Fruit fly (Drosophila melanogaster) whole organism: ENCODE measurements around the gene aqz.

Experiments used
- CG8478 ChIP-seq: fragments of >200 bp; optimal IDR thresholded peaks from 2 replicates; lab custom pipeline; 2018; ENCODE audit warnings: inconsistent platforms
- Dll ChIP-seq: fragments of >200 bp; optimal IDR thresholded peaks from 2 replicates; lab custom pipeline; 2017
- EcR ChIP-seq, 2 experiments: fragments of >200 bp; optimal IDR thresholded peaks; 2 replicates each; lab custom pipeline; 2017; ENCODE audit warnings: missing biosample characterization in 2 of 2, missing genetic modification characterization in 2 of 2, missing genetic modification reagents in 2 of 2
- pan ChIP-seq: fragments of >200 bp; optimal IDR thresholded peaks from 2 replicates; lab custom pipeline; 2017
- psq ChIP-seq: fragments of >200 bp; optimal IDR thresholded peaks from 2 replicates; lab custom pipeline; 2017
- usp ChIP-seq: fragments of >200 bp; optimal IDR thresholded peaks from 2 replicates; lab custom pipeline; 2017; ENCODE audit warnings: missing biosample characterization, missing genetic modification characterization, mixed read lengths

aqz gene

DNA sequence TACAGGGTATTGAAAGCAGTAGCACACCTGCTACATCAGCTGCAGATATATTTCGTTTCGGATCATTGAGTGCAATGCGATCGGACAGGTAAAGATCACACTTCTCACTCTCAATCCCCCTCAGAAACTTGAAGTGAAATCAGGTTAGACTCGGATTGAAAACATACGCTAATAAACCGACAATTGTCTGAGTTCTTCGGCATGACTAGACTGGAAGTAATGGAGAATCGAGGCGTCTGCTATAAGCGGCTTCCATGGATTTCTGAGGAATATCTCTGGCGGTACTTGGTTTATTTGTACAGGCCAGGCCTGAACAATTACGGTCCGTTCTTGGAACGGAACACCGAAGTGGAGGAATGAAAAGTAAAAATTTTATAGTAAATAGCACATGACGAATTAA is 20.6 kb upstream of the aqz start:
- TF ChIP-seq usp (GFP tag; lab: Kevin White, UChicago) (no peak), CG8478 (lab: Kevin White, UChicago) (no peak), EcR (GFP tag; optimal IDR thresholded peaks at IDR 0.05; lab: Kevin White, UChicago) (no peak), Dll (lab: Kevin White, UChicago) (no peak), pan (lab: Kevin White, UChicago) (no peak), psq (no peak)

DNA sequence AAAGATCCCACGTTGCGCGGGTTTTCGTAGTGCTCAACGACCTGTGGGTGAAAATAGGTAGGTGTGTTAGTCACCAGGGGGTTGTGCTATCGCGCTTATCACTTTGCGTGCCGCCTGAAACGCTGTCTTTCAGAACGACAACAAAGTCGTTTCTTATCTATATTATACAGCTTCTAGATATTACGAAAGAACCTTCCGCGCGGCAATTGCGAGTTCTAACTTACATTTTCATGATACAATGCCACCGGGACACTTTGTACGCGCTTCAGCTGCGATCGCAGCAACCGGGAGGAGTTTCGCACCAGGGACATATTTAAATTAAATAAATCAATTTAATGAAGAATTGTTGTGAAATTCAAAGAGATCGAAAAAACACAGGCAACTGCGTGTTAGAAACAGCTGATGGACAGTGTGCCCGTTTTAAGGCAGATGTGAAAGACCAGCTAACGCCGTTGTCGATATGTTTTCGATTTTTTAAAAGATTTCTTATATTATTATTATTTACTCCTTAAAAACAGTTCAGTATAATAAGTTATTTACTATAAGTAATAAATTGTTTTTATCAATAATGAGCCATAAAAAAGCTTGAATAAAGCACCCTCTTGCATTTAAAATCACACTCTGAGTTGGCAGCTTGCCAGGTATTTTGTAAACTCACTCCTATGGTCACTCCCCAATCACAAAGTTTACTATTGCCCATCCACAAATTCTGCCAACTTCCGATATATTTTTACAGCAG is 3.4 kb upstream of the aqz start, which contains the start of the genes IscU and CG8379:
TSS of gene IscU (minus strand) at position 417 of the 739 bp plus-strand sequence.
TSS of gene CG8379 (plus strand) at position 651 of the 739 bp plus-strand sequence.
- no peak for TF ChIP-seq usp (GFP tag; lab: Kevin White, UChicago)
- no peak for TF ChIP-seq psq
- TF ChIP-seq pan (lab: Kevin White, UChicago), result no peak
- TF ChIP-seq EcR (GFP tag; optimal IDR thresholded peaks at IDR 0.05; lab: Kevin White, UChicago), result no peak

DNA sequence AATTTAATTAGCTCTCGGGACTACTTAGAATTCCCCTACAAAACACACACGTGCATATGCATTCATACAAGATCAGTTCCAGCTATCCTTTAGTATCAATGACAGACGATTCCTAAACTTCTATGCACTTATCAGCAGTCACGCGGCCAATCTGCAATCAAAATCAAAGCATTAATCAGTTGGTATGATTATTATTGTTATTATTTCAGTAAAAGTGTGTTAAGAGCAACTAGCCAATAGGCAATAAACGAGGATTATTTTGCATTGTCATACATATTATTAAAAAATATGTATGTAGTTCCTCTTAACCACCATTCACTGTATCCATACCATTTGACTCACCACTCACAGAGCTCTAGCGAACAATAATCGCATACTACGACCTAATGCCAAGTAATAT is 2.4 kb upstream of the aqz start:
- TF ChIP-seq pan (lab: Kevin White, UChicago) (no peak), EcR (GFP tag; optimal IDR thresholded peaks at IDR 0.05; lab: Kevin White, UChicago) (no peak), Dll (lab: Kevin White, UChicago) (no peak), CG8478 (lab: Kevin White, UChicago) (no peak), psq (no peak), usp (GFP tag; lab: Kevin White, UChicago) (no peak)

DNA sequence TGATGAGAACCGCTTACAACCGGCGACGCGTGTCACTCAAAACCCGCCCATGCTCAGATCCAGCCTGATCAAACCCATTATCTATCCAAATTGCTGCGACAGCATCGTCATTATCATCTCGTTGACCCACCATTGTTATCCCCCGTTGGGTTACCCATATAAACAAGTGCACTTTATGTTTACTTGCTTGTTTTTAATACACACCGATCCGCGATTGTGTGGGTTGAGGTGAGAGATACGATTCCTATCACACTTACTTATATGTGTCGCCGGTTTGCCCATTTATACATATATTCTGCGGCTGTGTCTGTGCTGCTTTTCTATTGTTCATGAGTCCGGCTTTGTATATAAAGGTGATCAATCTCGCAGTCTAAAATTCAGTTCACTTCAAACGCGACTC is 1.1 kb upstream of the aqz start, which contains the start of gene CG8369:
TSS of gene CG8369 (plus strand) at position 386 of the 400 bp plus-strand sequence.
- TF ChIP-seq pan (lab: Kevin White, UChicago) (no peak), CG8478 (lab: Kevin White, UChicago) (no peak), Dll (lab: Kevin White, UChicago) (no peak), usp (GFP tag; lab: Kevin White, UChicago) (no peak), EcR (GFP tag; optimal IDR thresholded peaks at IDR 0.05; lab: Kevin White, UChicago) (no peak), psq (no peak)

DNA sequence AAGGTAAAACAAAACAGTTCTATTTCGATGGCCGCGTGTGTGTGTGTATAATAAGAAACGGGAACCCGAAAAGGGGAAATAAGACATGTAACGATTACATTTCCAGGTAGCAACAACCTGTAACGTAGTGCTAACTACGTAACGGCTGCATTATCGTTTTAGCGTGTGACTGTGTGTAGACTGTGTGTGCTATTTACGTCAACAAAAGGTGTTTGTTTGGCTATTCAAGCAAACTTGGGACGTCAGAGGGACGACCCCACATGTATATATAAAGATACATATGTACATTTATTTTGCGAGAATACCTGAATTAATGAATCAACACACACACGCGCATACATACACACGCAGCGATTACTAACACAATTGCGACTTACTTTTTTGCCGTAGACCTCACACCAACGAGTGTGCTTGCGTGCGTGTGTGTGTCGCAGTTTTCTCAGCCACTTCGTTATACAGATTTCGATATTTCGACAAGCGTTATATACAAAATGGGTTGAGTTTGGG is 878 bp downstream of the aqz start:
- TF ChIP-seq usp (GFP tag; lab: Kevin White, UChicago) (no peak), Dll (lab: Kevin White, UChicago) (no peak)

DNA sequence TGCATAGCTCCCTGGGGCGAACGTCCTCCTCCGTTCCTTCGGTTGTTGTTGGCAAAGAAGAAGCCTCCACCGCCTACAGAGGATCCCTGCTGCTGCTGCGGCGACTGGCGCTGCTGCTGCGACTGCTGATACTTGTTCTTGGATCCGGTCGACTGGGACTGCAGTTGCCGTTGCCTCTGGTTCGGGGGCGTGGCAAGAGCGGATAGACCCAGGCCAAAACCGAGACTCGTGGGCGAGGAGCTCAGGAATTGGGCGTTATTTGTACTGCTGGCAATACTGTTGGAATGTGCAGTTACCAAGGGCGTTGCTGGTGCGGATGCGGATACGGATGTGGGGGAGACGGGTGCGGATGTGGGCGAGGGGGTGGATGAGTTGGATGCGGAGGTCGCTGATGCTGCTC is 2.2 kb downstream of the aqz start:
- TF ChIP-seq Dll (lab: Kevin White, UChicago) (no peak), EcR (GFP tag; optimal IDR thresholded peaks at IDR 0.05; lab: Kevin White, UChicago) (no peak), psq (no peak), CG8478 (lab: Kevin White, UChicago) (no peak), usp (GFP tag; lab: Kevin White, UChicago) (no peak), pan (lab: Kevin White, UChicago) (no peak)

DNA sequence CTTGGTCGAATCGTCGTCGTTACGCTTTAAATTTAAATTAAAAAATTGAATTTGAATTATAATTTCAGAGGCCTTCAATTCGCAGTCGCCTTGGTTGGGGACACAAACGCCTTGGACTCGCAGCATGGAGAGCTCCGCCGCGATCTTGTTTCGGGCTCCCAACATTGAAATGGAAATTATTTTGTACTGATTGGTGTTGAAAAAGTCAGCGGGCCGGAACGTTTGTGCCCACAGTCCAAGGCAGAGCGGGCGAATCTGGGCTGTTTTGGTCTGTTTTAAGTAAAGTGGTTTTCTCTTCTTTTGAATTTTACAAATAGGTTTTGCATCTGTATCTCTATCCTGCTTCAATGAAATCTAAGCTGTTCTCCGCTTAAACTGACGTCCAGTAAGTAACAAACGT is 5.4 kb downstream of the aqz start:
- TF ChIP-seq EcR (GFP tag; optimal IDR thresholded peaks at IDR 0.05; lab: Kevin White, UChicago) (no peak), psq (no peak), pan (lab: Kevin White, UChicago) (no peak), CG8478 (lab: Kevin White, UChicago) (no peak), Dll (lab: Kevin White, UChicago) (no peak), usp (GFP tag; lab: Kevin White, UChicago) (no peak)

DNA sequence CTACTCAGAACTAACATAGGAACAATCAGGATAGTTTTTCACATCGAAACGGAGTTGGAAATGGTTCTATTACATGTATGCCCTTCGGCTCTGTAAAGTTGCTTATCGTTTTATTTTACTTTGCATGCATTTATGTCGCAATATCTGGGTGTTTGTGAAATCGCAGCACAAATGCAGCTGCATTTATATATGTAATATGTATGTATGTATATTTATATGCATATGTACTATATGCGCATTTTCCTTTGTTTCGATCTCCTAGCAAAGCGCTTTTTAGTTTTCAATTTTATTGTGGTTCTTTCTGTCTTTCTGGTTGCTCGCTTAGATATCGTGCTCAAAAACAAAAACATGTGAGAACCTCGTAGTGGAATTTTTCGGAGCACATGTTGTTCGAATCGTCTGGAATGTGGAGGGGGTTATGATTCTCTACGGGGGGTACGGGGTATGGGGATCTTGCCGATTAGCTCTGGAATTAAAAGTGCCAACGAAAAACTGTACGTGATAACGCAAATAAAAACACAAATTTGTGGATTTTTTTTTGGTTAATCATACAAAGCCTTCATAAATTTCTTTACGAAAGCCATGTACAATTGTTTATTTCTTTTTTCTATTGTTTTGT is 6.3 kb downstream of the aqz start:
- TF ChIP-seq psq (no peak), EcR (GFP tag; optimal IDR thresholded peaks at IDR 0.05; lab: Kevin White, UChicago) (no peak), Dll (lab: Kevin White, UChicago) (no peak), pan (lab: Kevin White, UChicago) (no peak), CG8478 (lab: Kevin White, UChicago) (no peak), usp (GFP tag; lab: Kevin White, UChicago) (no peak)

DNA sequence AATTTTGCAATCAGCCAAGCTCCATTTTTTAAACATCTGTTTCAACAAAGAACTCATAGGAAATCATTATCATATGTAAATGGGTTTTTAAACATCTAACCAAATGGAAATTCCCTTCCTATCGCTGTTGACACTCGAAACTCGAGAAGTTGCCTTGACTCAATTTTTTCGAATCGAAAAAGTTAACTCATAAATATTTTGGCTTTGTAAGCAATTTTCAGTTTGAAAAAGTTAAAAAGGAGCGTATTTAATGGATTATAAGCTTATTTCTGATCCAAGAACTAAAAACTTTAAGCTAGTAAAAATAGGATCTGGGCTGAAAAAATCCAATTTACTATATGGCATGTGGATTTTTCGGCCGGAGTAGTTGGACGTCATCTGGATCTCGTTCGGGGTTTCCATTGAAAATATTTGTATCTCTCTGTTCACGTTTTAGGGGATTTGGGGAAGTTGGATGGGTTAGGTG is 7.3 kb downstream of the aqz start, which contains the start of gene CG9837:
TSS of gene CG9837 (minus strand) at position 416 of the 466 bp plus-strand sequence.
- no peak for TF ChIP-seq pan (lab: Kevin White, UChicago)
- TF ChIP-seq EcR (GFP tag; optimal IDR thresholded peaks at IDR 0.05; lab: Kevin White, UChicago), result no peak
- no peak for TF ChIP-seq psq
- TF ChIP-seq Dll (lab: Kevin White, UChicago), result no peak
- no peak for TF ChIP-seq CG8478 (lab: Kevin White, UChicago)
- no peak for TF ChIP-seq usp (GFP tag; lab: Kevin White, UChicago)

DNA sequence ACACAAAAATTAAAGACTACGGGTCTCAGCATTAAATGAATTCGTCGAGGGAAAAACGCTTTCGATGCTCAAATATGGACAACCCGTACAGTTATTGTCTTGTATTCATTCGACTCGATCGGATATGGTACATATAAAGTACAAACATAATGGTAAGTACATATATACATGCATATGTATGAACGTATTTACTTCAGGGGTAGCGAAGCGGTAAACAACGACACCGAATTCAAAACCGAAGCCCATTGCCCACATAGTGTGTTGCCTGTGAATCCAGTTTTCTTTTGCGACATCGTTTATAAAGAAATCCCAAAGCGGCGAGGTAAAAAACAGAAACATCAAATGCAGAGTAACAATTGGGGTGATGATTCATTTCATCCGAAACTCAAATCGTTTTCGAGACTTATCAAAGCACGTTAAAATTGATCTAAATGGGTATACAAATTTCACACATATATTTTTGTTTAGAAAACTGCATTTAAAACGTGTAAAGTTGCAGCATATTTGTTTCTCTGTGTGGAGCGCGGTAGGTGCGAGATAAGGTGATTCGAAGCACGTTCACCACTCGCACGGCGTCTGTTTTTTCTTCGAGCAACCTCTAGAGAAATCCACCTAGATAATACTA is 8.0 kb downstream of the aqz start:
- TF ChIP-seq usp (GFP tag; lab: Kevin White, UChicago) (no peak), Dll (lab: Kevin White, UChicago) (no peak), EcR (GFP tag; optimal IDR thresholded peaks at IDR 0.05; lab: Kevin White, UChicago) (no peak), psq (no peak), pan (lab: Kevin White, UChicago) (no peak), CG8478 (lab: Kevin White, UChicago) (no peak)

DNA sequence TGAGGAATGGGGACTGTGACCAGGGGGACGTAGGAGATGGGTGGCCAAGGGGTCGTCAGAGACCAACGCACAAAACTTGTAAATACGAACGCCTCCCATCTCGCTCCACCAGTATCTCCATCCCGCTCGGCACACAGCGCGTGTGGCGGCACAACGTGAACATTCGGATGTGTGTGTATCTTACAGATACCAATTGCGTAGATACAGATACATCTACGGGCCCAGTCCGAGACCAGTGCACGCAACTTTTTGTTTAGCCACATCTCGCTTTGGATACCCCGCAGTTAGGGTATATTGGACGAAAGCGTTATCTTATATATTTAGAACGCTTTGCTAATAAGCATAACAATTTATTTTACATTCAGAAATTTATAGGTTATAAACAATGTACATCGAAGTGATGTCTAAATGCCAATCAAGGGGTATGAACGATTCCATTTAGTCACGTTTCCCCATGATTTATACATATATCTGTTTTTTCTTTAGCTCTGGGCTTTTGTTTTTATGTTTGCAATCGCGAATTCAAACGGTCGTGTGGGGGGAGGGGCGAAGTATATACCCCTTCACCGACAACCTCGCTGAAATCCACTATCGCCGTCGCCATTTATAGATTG is 9.1 kb downstream of the aqz start:
- peak; percentile 94 for TF ChIP-seq pan (lab: Kevin White, UChicago)
- peak in 1 of 2 experiments; percentile 21 for TF ChIP-seq EcR (GFP tag; optimal IDR thresholded peaks at IDR 0.05; lab: Kevin White, UChicago)
- TF ChIP-seq CG8478 (lab: Kevin White, UChicago), result no peak
